Fruit fly (Drosophila melanogaster): Measurements from ENCODE around the gene BORCS5.

- TF ChIP-seq CG11762 (GFP tag; optimal IDR thresholded peaks at IDR 0.05; ENCODE audit: insufficient read depth) (peak; percentile 74), CG16779 (tag; optimal IDR thresholded peaks at IDR 0.05) (peak; percentile 78), salr (GFP tag; optimal IDR thresholded peaks at IDR 0.05) (peak; percentile 56 to 62), CG6808 (GFP tag; optimal IDR thresholded peaks at IDR 0.05) (peak; percentile 92), Blimp-1 (GFP tag; optimal IDR thresholded peaks at IDR 0.05) (peak; percentile 79), OdsH (GFP tag; optimal IDR thresholded peaks at IDR 0.05) (peak; percentile 86), Lpt (GFP tag; optimal IDR thresholded peaks at IDR 0.05) (peak; percentile 74), Eip75B (GFP tag; optimal IDR thresholded peaks at IDR 0.05) (peak; percentile 68), dac (GFP tag; optimal IDR thresholded peaks at IDR 0.05) (peak; percentile 89), CG7368 (GFP tag; optimal IDR thresholded peaks at IDR 0.05) (peak; percentile 61), Gug (GFP tag; IDR thresholded peaks at IDR 0.05) (peak; percentile 86), CG8119 (GFP tag; IDR thresholded peaks at IDR 0.05) (peak; percentile 95)
These were observed 42.6 kb upstream of the BORCS5 start for dm6 chrX:11915154-11915593.
